Fruit fly (Drosophila melanogaster) whole organism, embryonic: Measurements from ENCODE around the gene Ero1L.

Experiments used
- Adf1 ChIP-seq: fragments of 200-800 bp; sonication (Bioruptor generic); IDR thresholded peaks from 2 replicates; pipeline ENCODE4 v1.3.6; 2022; ENCODE audit warnings: missing biosample characterization, missing genetic modification characterization
- CG10147 ChIP-seq: fragments of 200-800 bp; sonication (Bioruptor generic); optimal IDR thresholded peaks from 2 replicates; lab custom pipeline; 2019; ENCODE audit warnings: missing biosample characterization, mild to moderate bottlenecking, missing genetic modification characterization, moderate library complexity
- CG11456 ChIP-seq: fragments of 200-800 bp; sonication (Bioruptor generic); IDR thresholded peaks from 3 replicates; pipeline ENCODE4 v1.3.6; 2022; ENCODE audit warnings: missing biosample characterization, missing genetic modification characterization
- CG12299 ChIP-seq: fragments of 200-800 bp; sonication (Bioruptor generic); optimal IDR thresholded peaks from 2 replicates; lab custom pipeline; 2018; ENCODE audit warnings: missing biosample characterization, mild to moderate bottlenecking, missing genetic modification characterization
- CG13424 ChIP-seq: fragments of 200-800 bp; sonication (Bioruptor generic); optimal IDR thresholded peaks from 2 replicates; lab custom pipeline; 2019; ENCODE audit warnings: missing biosample characterization, mild to moderate bottlenecking, missing genetic modification characterization, moderate library complexity
- CG13894 ChIP-seq: fragments of 200-800 bp; sonication (Bioruptor generic); optimal IDR thresholded peaks from 3 replicates; lab custom pipeline; 2018; ENCODE audit warnings: missing biosample characterization, mild to moderate bottlenecking, missing genetic modification characterization, moderate library complexity
- CG14710 ChIP-seq: fragments of 200-800 bp; sonication (Bioruptor generic); optimal IDR thresholded peaks from 3 replicates; lab custom pipeline; 2019; ENCODE audit warnings: missing biosample characterization, mild to moderate bottlenecking, missing genetic modification characterization, moderate library complexity
- CG1529 ChIP-seq: fragments of 200-800 bp; sonication (Bioruptor generic); optimal IDR thresholded peaks from 3 replicates; lab custom pipeline; 2018; ENCODE audit warnings: missing biosample characterization, missing genetic modification characterization
- CG1602 ChIP-seq: fragments of 200-800 bp; sonication (Bioruptor generic); optimal IDR thresholded peaks from 3 replicates; lab custom pipeline; 2016; ENCODE audit warnings: missing biosample characterization, missing genetic modification characterization
- CG17186 ChIP-seq: fragments of 200-800 bp; sonication (Bioruptor generic); optimal IDR thresholded peaks from 3 replicates; lab custom pipeline; 2017; ENCODE audit warnings: missing biosample characterization, missing genetic modification reagents, missing genetic modification characterization
- CG17385 ChIP-seq: fragments of 200-800 bp; sonication (Bioruptor generic); optimal IDR thresholded peaks from 3 replicates; lab custom pipeline; 2018; ENCODE audit warnings: missing biosample characterization, mild to moderate bottlenecking, missing genetic modification characterization
- CG17568 ChIP-seq: fragments of 200-800 bp; sonication (Bioruptor generic); optimal IDR thresholded peaks from 2 replicates; lab custom pipeline; 2018; ENCODE audit warnings: missing biosample characterization, mild to moderate bottlenecking, missing genetic modification characterization, moderate library complexity
- CG17829 ChIP-seq: fragments of 200-800 bp; optimal IDR thresholded peaks from 2 replicates; lab custom pipeline; 2019; ENCODE audit warnings: missing biosample characterization, mild to moderate bottlenecking, missing genetic modification characterization, moderate library complexity
- CG18764 ChIP-seq: fragments of 200-800 bp; sonication (Bioruptor generic); optimal IDR thresholded peaks from 3 replicates; lab custom pipeline; 2016; ENCODE audit warnings: missing biosample characterization, missing genetic modification characterization
- CG31441 ChIP-seq: fragments of 200-800 bp; sonication (Bioruptor generic); IDR thresholded peaks from 2 replicates; pipeline ENCODE4 v1.3.6; 2022; ENCODE audit warnings: missing biosample characterization, missing genetic modification characterization
- CG3163 ChIP-seq: fragments of 200-800 bp; sonication (Bioruptor generic); optimal IDR thresholded peaks from 3 replicates; lab custom pipeline; 2016; ENCODE audit warnings: missing biosample characterization, missing genetic modification characterization
- CG8359 ChIP-seq: fragments of 200-800 bp; sonication (Bioruptor generic); optimal IDR thresholded peaks from 2 replicates; lab custom pipeline; 2017; ENCODE audit warnings: missing biosample characterization, mild to moderate bottlenecking, missing genetic modification characterization, borderline replicate concordance
- CG9797 ChIP-seq: fragments of 200-800 bp; sonication (Bioruptor generic); optimal IDR thresholded peaks from 3 replicates; lab custom pipeline; 2018; ENCODE audit warnings: missing biosample characterization, mild to moderate bottlenecking, missing genetic modification characterization
- D19B ChIP-seq: fragments of 200-800 bp; sonication (Bioruptor generic); optimal IDR thresholded peaks from 2 replicates; lab custom pipeline; 2017; ENCODE audit warnings: missing biosample characterization, mild to moderate bottlenecking, missing genetic modification characterization
- Dref ChIP-seq: fragments of 200-800 bp; sonication (Bioruptor generic); IDR thresholded peaks from 2 replicates; pipeline ENCODE4 v1.3.6; 2022; ENCODE audit warnings: missing biosample characterization, missing genetic modification characterization
- Ets97D ChIP-seq: fragments of 200-800 bp; sonication (Bioruptor generic); optimal IDR thresholded peaks from 3 replicates; lab custom pipeline; 2016; ENCODE audit warnings: missing biosample characterization, missing genetic modification characterization
- HLH3B ChIP-seq: fragments of 200-800 bp; sonication (Bioruptor generic); IDR thresholded peaks from 2 replicates; pipeline ENCODE4 v1.3.6; 2022; ENCODE audit warnings: missing biosample characterization, missing genetic modification characterization
- HmgZ ChIP-seq: fragments of 200-800 bp; sonication (Bioruptor generic); optimal IDR thresholded peaks from 2 replicates; lab custom pipeline; 2018; ENCODE audit warnings: missing biosample characterization, mild to moderate bottlenecking, missing genetic modification characterization
- Lhr ChIP-seq: fragments of 200-800 bp; sonication (Bioruptor generic); optimal IDR thresholded peaks from 3 replicates; lab custom pipeline; 2017; ENCODE audit warnings: mild to moderate bottlenecking, missing biosample characterization, missing genetic modification reagents, missing genetic modification characterization
- MBD-R2 ChIP-seq: fragments of 200-800 bp; sonication (Bioruptor generic); IDR thresholded peaks from 2 replicates; pipeline ENCODE4 v1.3.6; 2022; ENCODE audit warnings: missing biosample characterization, missing genetic modification characterization
- NC2β ChIP-seq: fragments of 200-800 bp; sonication (Bioruptor generic); optimal IDR thresholded peaks from 2 replicates; lab custom pipeline; 2016; ENCODE audit warnings: missing biosample characterization, missing genetic modification characterization
- Neu2 ChIP-seq: fragments of 200-800 bp; sonication (Bioruptor generic); optimal IDR thresholded peaks from 3 replicates; lab custom pipeline; 2016; ENCODE audit warnings: missing biosample characterization, missing genetic modification characterization, borderline replicate concordance
- PHDP ChIP-seq: fragments of 200-800 bp; sonication (Bioruptor generic); optimal IDR thresholded peaks from 3 replicates; lab custom pipeline; 2018; ENCODE audit warnings: missing biosample characterization, mild to moderate bottlenecking, missing genetic modification characterization, moderate library complexity
- Pdp1 ChIP-seq, 2 experiments: fragments of 200-800 bp; sonication (Bioruptor generic); optimal IDR thresholded peaks; 3 replicates each; lab custom pipeline; 2016; ENCODE audit warnings: missing biosample characterization in 2 of 2, missing genetic modification characterization in 2 of 2, mild to moderate bottlenecking in 1 of 2, moderate library complexity in 1 of 2
- Rfx ChIP-seq: fragments of 200-800 bp; sonication (Bioruptor generic); IDR thresholded peaks from 2 replicates; pipeline ENCODE4 v1.3.6; 2022; ENCODE audit warnings: missing biosample characterization, missing genetic modification characterization
- Sin3A ChIP-seq: fragments of >200 bp; optimal IDR thresholded peaks from 2 replicates; lab custom pipeline; 2018
- Trl ChIP-seq, 3 experiments: fragments of >200 bp in 2 of 3; fragments of 200-800 bp in 1 of 3; sonication (Bioruptor generic) in 1 of 3; optimal IDR thresholded peaks; 2 replicates in 1 of 3; 3 replicates in 2 of 3; lab custom pipeline; 2016 to 2017; ENCODE audit warnings: missing biosample characterization in 1 of 3, missing genetic modification characterization in 1 of 3
- aop ChIP-seq: fragments of 200-800 bp; sonication (Bioruptor generic); IDR thresholded peaks from 2 replicates; pipeline ENCODE4 v1.3.6; 2022; ENCODE audit warnings: missing biosample characterization, missing genetic modification characterization
- bowl ChIP-seq: fragments of 200-800 bp; sonication (Bioruptor generic); IDR thresholded peaks from 2 replicates; pipeline ENCODE4 v1.3.6; 2022; ENCODE audit warnings: missing biosample characterization, missing genetic modification characterization
- chm ChIP-seq: fragments of 200-800 bp; sonication (Bioruptor generic); IDR thresholded peaks from 2 replicates; pipeline ENCODE4 v1.3.6; 2022; ENCODE audit warnings: missing biosample characterization, missing genetic modification characterization
- ci ChIP-seq: fragments of 200-800 bp; sonication (Bioruptor generic); IDR thresholded peaks from 3 replicates; pipeline ENCODE4 v1.3.6; 2022; ENCODE audit warnings: missing biosample characterization, missing genetic modification characterization
- en ChIP-seq: fragments of 200-800 bp; sonication (Bioruptor generic); optimal IDR thresholded peaks from 2 replicates; lab custom pipeline; 2016; ENCODE audit warnings: missing biosample characterization, missing genetic modification characterization
- gem ChIP-seq: fragments of 200-800 bp; sonication (Bioruptor generic); optimal IDR thresholded peaks from 2 replicates; lab custom pipeline; 2019; ENCODE audit warnings: missing biosample characterization, mild to moderate bottlenecking, missing genetic modification characterization, moderate library complexity
- gfzf ChIP-seq: fragments of 200-800 bp; sonication (Bioruptor generic); optimal IDR thresholded peaks from 2 replicates; lab custom pipeline; 2016; ENCODE audit warnings: missing biosample characterization, mild to moderate bottlenecking, missing genetic modification characterization, moderate library complexity
- kay ChIP-seq: fragments of 200-800 bp; sonication (Bioruptor generic); optimal IDR thresholded peaks from 2 replicates; lab custom pipeline; 2016; ENCODE audit warnings: missing biosample characterization, missing genetic modification characterization
- knrl ChIP-seq: fragments of 200-800 bp; sonication (Bioruptor generic); IDR thresholded peaks from 3 replicates; pipeline ENCODE4 v1.3.6; 2022; ENCODE audit warnings: missing biosample characterization, missing genetic modification characterization; ENCODE audit not compliant: partially characterized antibody
- nmo ChIP-seq: fragments of 200-800 bp; sonication (Bioruptor generic); optimal IDR thresholded peaks from 2 replicates; lab custom pipeline; 2018; ENCODE audit warnings: missing biosample characterization, mild to moderate bottlenecking, missing genetic modification characterization, moderate library complexity
- nom ChIP-seq: fragments of 200-800 bp; sonication (Bioruptor generic); optimal IDR thresholded peaks from 2 replicates; lab custom pipeline; 2017; ENCODE audit warnings: missing biosample characterization, missing genetic modification characterization, mild to moderate bottlenecking, moderate library complexity, missing genetic modification reagents
- salm ChIP-seq: fragments of 200-800 bp; sonication (Bioruptor generic); optimal IDR thresholded peaks from 2 replicates; lab custom pipeline; 2018; ENCODE audit warnings: missing biosample characterization, mild to moderate bottlenecking, missing genetic modification characterization
- sim ChIP-seq: fragments of 200-800 bp; sonication (Bioruptor generic); IDR thresholded peaks from 2 replicates; pipeline ENCODE4 v1.3.6; 2022; ENCODE audit warnings: missing biosample characterization, missing genetic modification characterization
- sqz ChIP-seq: fragments of 200-800 bp; sonication (Bioruptor generic); optimal IDR thresholded peaks from 3 replicates; lab custom pipeline; 2018; ENCODE audit warnings: missing biosample characterization, mild to moderate bottlenecking, missing genetic modification characterization
- trem ChIP-seq: fragments of 200-800 bp; optimal IDR thresholded peaks from 3 replicates; lab custom pipeline; 2019; ENCODE audit warnings: missing biosample characterization, mild to moderate bottlenecking, missing genetic modification characterization, moderate library complexity

Gene Ero1L

DNA sequence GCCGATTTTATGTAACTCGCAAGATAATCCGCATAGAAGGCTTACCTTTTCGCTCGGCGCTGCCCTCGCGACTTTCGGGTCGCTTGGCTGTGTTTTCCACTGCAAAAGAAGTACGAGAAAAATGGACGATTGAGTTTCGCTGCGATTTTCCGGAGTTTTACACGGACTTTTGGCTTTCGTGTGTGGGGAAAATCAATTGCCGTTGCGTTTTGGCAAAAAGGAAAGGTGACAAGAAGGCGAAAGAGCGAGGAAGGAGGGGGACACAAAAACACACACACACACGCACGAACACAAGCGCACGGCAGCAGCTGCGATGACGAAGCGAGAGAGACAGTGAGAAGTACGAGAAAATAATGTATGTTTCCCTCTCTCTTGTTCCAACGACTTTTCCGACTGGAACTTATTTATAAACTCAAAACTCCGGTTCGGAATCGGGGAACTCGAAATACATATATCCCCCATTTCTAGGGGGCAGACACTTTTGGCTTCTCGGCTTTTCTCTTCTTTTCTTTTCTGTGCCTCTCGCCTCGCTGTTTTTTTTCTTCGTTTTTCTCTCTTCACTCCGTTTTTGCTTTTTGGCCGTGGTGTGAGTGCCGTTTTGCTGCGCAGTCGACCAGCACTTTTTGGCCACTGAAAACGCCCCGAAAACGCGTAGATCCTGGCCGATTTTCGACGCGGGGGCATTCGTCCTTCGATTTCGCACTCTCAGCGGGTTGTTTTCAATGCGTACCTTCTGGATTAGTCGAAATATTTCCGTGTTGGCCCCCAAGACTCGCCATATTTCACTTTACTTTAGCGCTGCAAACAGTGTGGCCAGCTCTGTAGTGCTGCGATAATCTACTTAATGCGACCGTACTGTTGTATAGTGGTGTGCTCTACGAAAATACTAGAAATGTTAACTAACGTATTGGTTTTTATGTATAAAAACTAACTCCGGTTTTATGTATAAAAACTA is 36.2 kb upstream of the Ero1L start, which contains the start of gene ens (continued):
- peak; percentile 79 for TF ChIP-seq sqz
- no peak for TF ChIP-seq HLH3B (GFP tag; lab: Robert Waterston, UW)
- peak; percentile 10; the same call in 1 of the 2 replicates for TF ChIP-seq chm (GFP tag; lab: Robert Waterston, UW)
- peak; percentile 79 for TF ChIP-seq CG13894 (tag; lab: Kevin White, UChicago)
- TF ChIP-seq PHDP (tag; lab: Kevin White, UChicago) = peak; percentile 28
- TF ChIP-seq gem = no peak
- TF ChIP-seq ci (GFP tag; lab: Robert Waterston, UW) = no peak
- TF ChIP-seq knrl (GFP tag; lab: Robert Waterston, UW) = 0 out of 3 replicates have a peak, but pooled peaks have one; percentile 25
- TF ChIP-seq sim (GFP tag; lab: Robert Waterston, UW) = no peak
- TF ChIP-seq CG9797 (GFP tag; lab: Kevin White, UChicago) = peak; percentile 91
- TF ChIP-seq CG11456 = no peak
- peak; percentile 39 for TF ChIP-seq CG17186 (GFP tag; lab: Kevin White, UChicago)
- TF ChIP-seq CG3163 (GFP tag; lab: Kevin White, UChicago) = peak; percentile 46
- no peak for TF ChIP-seq CG18764 (GFP tag; lab: Kevin White, UChicago)
- TF ChIP-seq CG1529 (GFP tag; lab: Kevin White, UChicago) = no peak
- TF ChIP-seq Dref = peak; percentile 35; the same call in 1 of the 2 replicates
- 0 out of 2 replicates have a peak, but pooled peaks have one; percentile 9 for TF ChIP-seq aop
- TF ChIP-seq CG17568 (GFP tag; lab: Kevin White, UChicago) = no peak
- no peak for TF ChIP-seq bowl
- peak in 1 of 2 experiments; percentile 51 for TF ChIP-seq Pdp1 (GFP tag; optimal IDR thresholded peaks at IDR 0.05; lab: Kevin White, UChicago)
- TF ChIP-seq CG17829 (tag; lab: Kevin White, UChicago) = peak; percentile 3
- peak; percentile 69 to 93 for TF ChIP-seq Trl (optimal IDR thresholded peaks at IDR 0.05; lab: Kevin White, UChicago)
- no peak for TF ChIP-seq Trl (GFP tag; optimal IDR thresholded peaks at IDR 0.05; lab: Kevin White, UChicago)
- peak; percentile 6 for TF ChIP-seq HmgZ
- peak; percentile 20 for TF ChIP-seq CG17385 (GFP tag; lab: Kevin White, UChicago)
- TF ChIP-seq Rfx (GFP tag; lab: Robert Waterston, UW) = 0 out of 2 replicates have a peak, but pooled peaks have one; percentile 21
- no peak for TF ChIP-seq CG10147 (GFP tag; lab: Kevin White, UChicago)
- peak; percentile 22 for TF ChIP-seq CG12299
- TF ChIP-seq Lhr (GFP tag; lab: Kevin White, UChicago) = no peak
- TF ChIP-seq salm (tag; lab: Kevin White, UChicago) = peak; percentile 24
- TF ChIP-seq D19B = no peak
- TF ChIP-seq CG14710 = peak; percentile 26
- peak; percentile 31 for TF ChIP-seq Sin3A
- TF ChIP-seq Neu2 (GFP tag; lab: Kevin White, UChicago) = no peak
- no peak for TF ChIP-seq en (GFP tag; lab: Kevin White, UChicago)
- TF ChIP-seq Ets97D (GFP tag; lab: Kevin White, UChicago) = peak; percentile 28
- no peak for TF ChIP-seq CG31441
- TF ChIP-seq CG8359 = peak; percentile 20
- TF ChIP-seq kay (GFP tag; lab: Kevin White, UChicago) = peak; percentile 37
- TF ChIP-seq MBD-R2 = peak; percentile 47
- no peak for TF ChIP-seq CG13424
- peak; percentile 91 for TF ChIP-seq gfzf (GFP tag; lab: Kevin White, UChicago)
- TF ChIP-seq trem = peak; percentile 33
- TF ChIP-seq Adf1 (GFP tag; lab: Robert Waterston, UW) = peak; percentile 21; the same call in 1 of the 2 replicates
- TF ChIP-seq CG1602 (GFP tag; lab: Kevin White, UChicago) = no peak
- peak; percentile 66 for TF ChIP-seq nom (GFP tag; lab: Kevin White, UChicago)
- TF ChIP-seq NC2β (GFP tag; lab: Kevin White, UChicago) = no peak
- peak; percentile 23 for TF ChIP-seq nmo (GFP tag; lab: Kevin White, UChicago)
